Fruit fly (Drosophila melanogaster) whole organism, embryonic: Measurements from ENCODE around the gene Bap111.

Source experiments
- Atf-2 ChIP-seq: fragments of 200-800 bp; sonication (Bioruptor generic); optimal IDR thresholded peaks from 2 replicates; lab custom pipeline; 2016; ENCODE audit warnings: missing biosample characterization, missing genetic modification characterization
- C15 ChIP-seq: fragments of 200-800 bp; sonication (Bioruptor generic); IDR thresholded peaks from 3 replicates; pipeline ENCODE4 v1.3.6; 2022; ENCODE audit warnings: missing biosample characterization, missing genetic modification characterization
- CG10565 ChIP-seq: fragments of 200-800 bp; sonication (Bioruptor generic); optimal IDR thresholded peaks from 3 replicates; lab custom pipeline; 2016; ENCODE audit warnings: missing biosample characterization, mild to moderate bottlenecking, missing genetic modification characterization
- CG10979 ChIP-seq: fragments of 200-800 bp; sonication (Bioruptor generic); optimal IDR thresholded peaks from 2 replicates; lab custom pipeline; 2018; ENCODE audit warnings: missing biosample characterization, mild to moderate bottlenecking, missing genetic modification characterization, moderate library complexity
- CG11398 ChIP-seq: fragments of 200-800 bp; sonication (Bioruptor generic); optimal IDR thresholded peaks from 2 replicates; lab custom pipeline; 2016; ENCODE audit warnings: missing biosample characterization, missing genetic modification characterization
- CG12155 ChIP-seq: fragments of 200-800 bp; sonication (Bioruptor generic); optimal IDR thresholded peaks from 3 replicates; lab custom pipeline; 2016; ENCODE audit warnings: missing biosample characterization, missing genetic modification characterization
- CG12659 ChIP-seq: fragments of 200-800 bp; sonication (Bioruptor generic); optimal IDR thresholded peaks from 3 replicates; lab custom pipeline; 2017; ENCODE audit warnings: mild to moderate bottlenecking, missing biosample characterization, missing genetic modification reagents, missing genetic modification characterization
- CG15269 ChIP-seq: fragments of 200-800 bp; sonication (Bioruptor generic); optimal IDR thresholded peaks from 2 replicates; lab custom pipeline; 2018; ENCODE audit warnings: missing biosample characterization, mild to moderate bottlenecking, missing genetic modification characterization, moderate library complexity
- CG1602 ChIP-seq: fragments of 200-800 bp; sonication (Bioruptor generic); optimal IDR thresholded peaks from 3 replicates; lab custom pipeline; 2016; ENCODE audit warnings: missing biosample characterization, missing genetic modification characterization
- CG17829 ChIP-seq: fragments of 200-800 bp; optimal IDR thresholded peaks from 2 replicates; lab custom pipeline; 2019; ENCODE audit warnings: missing biosample characterization, mild to moderate bottlenecking, missing genetic modification characterization, moderate library complexity
- CG2875 ChIP-seq: fragments of 200-800 bp; sonication (Bioruptor generic); optimal IDR thresholded peaks from 2 replicates; lab custom pipeline; 2017; ENCODE audit warnings: missing biosample characterization, mild to moderate bottlenecking, missing genetic modification characterization, missing genetic modification reagents
- CG2889 ChIP-seq: fragments of 200-800 bp; sonication (Bioruptor generic); IDR thresholded peaks from 3 replicates; pipeline ENCODE4 v1.3.6; 2022; ENCODE audit warnings: missing biosample characterization, missing genetic modification characterization
- CG34224 ChIP-seq: fragments of 200-800 bp; sonication (Bioruptor generic); IDR thresholded peaks from 3 replicates; pipeline ENCODE4 v1.3.6; 2022; ENCODE audit warnings: missing biosample characterization, missing genetic modification characterization; ENCODE audit not compliant: partially characterized antibody
- CG34376 ChIP-seq: fragments of 200-800 bp; sonication (Bioruptor generic); optimal IDR thresholded peaks from 2 replicates; lab custom pipeline; 2018; ENCODE audit warnings: missing biosample characterization, mild to moderate bottlenecking, missing genetic modification characterization
- CG34422 ChIP-seq: fragments of 200-800 bp; sonication (Bioruptor generic); IDR thresholded peaks from 3 replicates; pipeline ENCODE4 v1.3.6; 2022; ENCODE audit warnings: missing biosample characterization, missing genetic modification characterization
- CG4424 ChIP-seq: fragments of 200-800 bp; sonication (Bioruptor generic); optimal IDR thresholded peaks from 3 replicates; lab custom pipeline; 2016; ENCODE audit warnings: missing biosample characterization, missing genetic modification characterization
- CG7357 ChIP-seq: fragments of 200-800 bp; sonication (Bioruptor generic); IDR thresholded peaks from 3 replicates; pipeline ENCODE4 v1.3.6; 2022; ENCODE audit warnings: missing biosample characterization, missing genetic modification characterization
- CG9215 ChIP-seq: fragments of 200-800 bp; sonication (Bioruptor generic); IDR thresholded peaks from 2 replicates; pipeline ENCODE4 v1.3.6; 2022; ENCODE audit warnings: missing biosample characterization, missing genetic modification characterization
- Deaf1 ChIP-seq: fragments of 200-800 bp; optimal IDR thresholded peaks from 3 replicates; lab custom pipeline; 2019; ENCODE audit warnings: missing biosample characterization, mild to moderate bottlenecking, missing genetic modification characterization, moderate library complexity
- Dip3 ChIP-seq: fragments of 200-800 bp; sonication (Bioruptor generic); optimal IDR thresholded peaks from 3 replicates; lab custom pipeline; 2016; ENCODE audit warnings: missing biosample characterization, missing genetic modification characterization
- Dll ChIP-seq: fragments of 200-800 bp; sonication (Bioruptor generic); IDR thresholded peaks from 4 replicates; pipeline ENCODE4 v1.3.6; 2022; ENCODE audit warnings: missing biosample characterization, missing genetic modification characterization; ENCODE audit not compliant: partially characterized antibody
- Doc2 ChIP-seq: fragments of 200-800 bp; sonication (Bioruptor generic); IDR thresholded peaks from 2 replicates; pipeline ENCODE4 v1.3.6; 2022; ENCODE audit warnings: missing biosample characterization, missing genetic modification characterization
- Drgx ChIP-seq: fragments of 200-800 bp; sonication (Bioruptor generic); IDR thresholded peaks from 2 replicates; pipeline ENCODE4 v1.3.6; 2022; ENCODE audit warnings: missing biosample characterization, missing genetic modification characterization
- Fer1 ChIP-seq: fragments of 200-800 bp; sonication (Bioruptor generic); optimal IDR thresholded peaks from 2 replicates; lab custom pipeline; 2017; ENCODE audit warnings: missing biosample characterization, mild to moderate bottlenecking, missing genetic modification characterization
- HLH3B ChIP-seq: fragments of 200-800 bp; sonication (Bioruptor generic); IDR thresholded peaks from 2 replicates; pipeline ENCODE4 v1.3.6; 2022; ENCODE audit warnings: missing biosample characterization, missing genetic modification characterization
- HLHmδ ChIP-seq: fragments of 200-800 bp; sonication (Bioruptor generic); optimal IDR thresholded peaks from 2 replicates; lab custom pipeline; 2018; ENCODE audit warnings: missing biosample characterization, mild to moderate bottlenecking, missing genetic modification characterization, moderate library complexity
- Lpt ChIP-seq: fragments of >200 bp; optimal IDR thresholded peaks from 2 replicates; lab custom pipeline; 2018; ENCODE audit warnings: missing biosample characterization, missing genetic modification characterization
- Meics ChIP-seq: fragments of 200-800 bp; sonication (Bioruptor generic); optimal IDR thresholded peaks from 2 replicates; lab custom pipeline; 2017; ENCODE audit warnings: missing biosample characterization, mild to moderate bottlenecking, missing genetic modification characterization
- Mes4 ChIP-seq: fragments of 200-800 bp; sonication (Bioruptor generic); optimal IDR thresholded peaks from 2 replicates; lab custom pipeline; 2016; ENCODE audit warnings: missing biosample characterization, missing genetic modification characterization
- Oaz ChIP-seq: fragments of 200-800 bp; sonication (Bioruptor generic); IDR thresholded peaks from 2 replicates; pipeline ENCODE4 v1.3.6; 2022; ENCODE audit warnings: missing biosample characterization, missing genetic modification characterization
- Opbp ChIP-seq: fragments of 200-800 bp; sonication (Bioruptor generic); IDR thresholded peaks from 3 replicates; pipeline ENCODE4 v1.3.6; 2022; ENCODE audit warnings: missing biosample characterization, missing genetic modification characterization; ENCODE audit not compliant: partially characterized antibody
- PHDP ChIP-seq: fragments of 200-800 bp; sonication (Bioruptor generic); optimal IDR thresholded peaks from 3 replicates; lab custom pipeline; 2018; ENCODE audit warnings: missing biosample characterization, mild to moderate bottlenecking, missing genetic modification characterization, moderate library complexity
- Side ChIP-seq: fragments of 200-800 bp; sonication (Bioruptor generic); optimal IDR thresholded peaks from 2 replicates; lab custom pipeline; 2016; ENCODE audit warnings: missing biosample characterization, missing genetic modification characterization
- Six4 ChIP-seq: fragments of 200-800 bp; sonication (Bioruptor generic); optimal IDR thresholded peaks from 2 replicates; lab custom pipeline; 2016; ENCODE audit warnings: missing biosample characterization, missing genetic modification characterization
- Spps ChIP-seq: fragments of 200-800 bp; sonication (Bioruptor generic); optimal IDR thresholded peaks from 2 replicates; lab custom pipeline; 2018; ENCODE audit warnings: missing biosample characterization, mild to moderate bottlenecking, missing genetic modification characterization
- Xrp1 ChIP-seq: fragments of 200-800 bp; sonication (Bioruptor generic); IDR thresholded peaks from 2 replicates; pipeline ENCODE4 v1.3.6; 2022; ENCODE audit warnings: missing biosample characterization, missing genetic modification characterization
- abd-A ChIP-seq: fragments of 200-800 bp; sonication (Bioruptor generic); optimal IDR thresholded peaks from 3 replicates; lab custom pipeline; 2019; ENCODE audit warnings: missing biosample characterization, mild to moderate bottlenecking, missing genetic modification characterization, moderate library complexity
- ash1 ChIP-seq: fragments of 200-800 bp; sonication (Bioruptor generic); optimal IDR thresholded peaks from 2 replicates; lab custom pipeline; 2018; ENCODE audit warnings: missing biosample characterization, mild to moderate bottlenecking, missing genetic modification characterization
- disco-r ChIP-seq: fragments of 200-800 bp; sonication (Bioruptor generic); optimal IDR thresholded peaks from 2 replicates; lab custom pipeline; 2016; ENCODE audit warnings: missing biosample characterization, missing genetic modification characterization
- dmrt11E ChIP-seq: fragments of 200-800 bp; sonication (Bioruptor generic); optimal IDR thresholded peaks from 3 replicates; lab custom pipeline; 2018; ENCODE audit warnings: missing biosample characterization, mild to moderate bottlenecking, missing genetic modification characterization, moderate library complexity
- ftz-f1 ChIP-seq: fragments of 200-800 bp; sonication (Bioruptor generic); optimal IDR thresholded peaks from 2 replicates; lab custom pipeline; 2016; ENCODE audit warnings: missing biosample characterization, missing genetic modification characterization
- gro ChIP-seq: fragments of 200-800 bp; sonication (Bioruptor generic); optimal IDR thresholded peaks from 2 replicates; lab custom pipeline; 2016; ENCODE audit warnings: missing biosample characterization, missing genetic modification characterization
- mld ChIP-seq: fragments of 200-800 bp; sonication (Bioruptor generic); IDR thresholded peaks from 3 replicates; pipeline ENCODE4 v1.3.6; 2022; ENCODE audit warnings: missing biosample characterization, missing genetic modification characterization; ENCODE audit not compliant: partially characterized antibody
- nau ChIP-seq: fragments of 200-800 bp; sonication (Bioruptor generic); optimal IDR thresholded peaks from 3 replicates; lab custom pipeline; 2017; ENCODE audit warnings: missing biosample characterization, mild to moderate bottlenecking, missing genetic modification characterization, missing genetic modification reagents
- oc ChIP-seq: fragments of 200-800 bp; sonication (Bioruptor generic); optimal IDR thresholded peaks from 2 replicates; lab custom pipeline; 2018; ENCODE audit warnings: missing biosample characterization, mild to moderate bottlenecking, missing genetic modification characterization, moderate library complexity
- pb ChIP-seq: fragments of 200-800 bp; sonication (Bioruptor generic); optimal IDR thresholded peaks from 3 replicates; lab custom pipeline; 2016; ENCODE audit warnings: missing biosample characterization, missing genetic modification characterization
- phol ChIP-seq: fragments of 200-800 bp; sonication (Bioruptor generic); optimal IDR thresholded peaks from 3 replicates; lab custom pipeline; 2018; ENCODE audit warnings: missing biosample characterization, mild to moderate bottlenecking, missing genetic modification characterization, moderate library complexity
- sisA ChIP-seq: fragments of 200-800 bp; sonication (Bioruptor generic); IDR thresholded peaks from 2 replicates; pipeline ENCODE4 v1.3.6; 2022; ENCODE audit warnings: missing biosample characterization, missing genetic modification characterization
- slp2 ChIP-seq: fragments of 200-800 bp; sonication (Bioruptor generic); optimal IDR thresholded peaks from 2 replicates; lab custom pipeline; 2016; ENCODE audit warnings: missing biosample characterization, missing genetic modification characterization
- tgo ChIP-seq: fragments of 200-800 bp; sonication (Bioruptor generic); IDR thresholded peaks from 3 replicates; pipeline ENCODE4 v1.3.6; 2022; ENCODE audit warnings: missing biosample characterization, missing genetic modification characterization
- zfh2 ChIP-seq: fragments of 200-800 bp; sonication (Bioruptor generic); optimal IDR thresholded peaks from 2 replicates; lab custom pipeline; 2016; ENCODE audit warnings: missing biosample characterization, missing genetic modification characterization

Gene Bap111

DNA sequence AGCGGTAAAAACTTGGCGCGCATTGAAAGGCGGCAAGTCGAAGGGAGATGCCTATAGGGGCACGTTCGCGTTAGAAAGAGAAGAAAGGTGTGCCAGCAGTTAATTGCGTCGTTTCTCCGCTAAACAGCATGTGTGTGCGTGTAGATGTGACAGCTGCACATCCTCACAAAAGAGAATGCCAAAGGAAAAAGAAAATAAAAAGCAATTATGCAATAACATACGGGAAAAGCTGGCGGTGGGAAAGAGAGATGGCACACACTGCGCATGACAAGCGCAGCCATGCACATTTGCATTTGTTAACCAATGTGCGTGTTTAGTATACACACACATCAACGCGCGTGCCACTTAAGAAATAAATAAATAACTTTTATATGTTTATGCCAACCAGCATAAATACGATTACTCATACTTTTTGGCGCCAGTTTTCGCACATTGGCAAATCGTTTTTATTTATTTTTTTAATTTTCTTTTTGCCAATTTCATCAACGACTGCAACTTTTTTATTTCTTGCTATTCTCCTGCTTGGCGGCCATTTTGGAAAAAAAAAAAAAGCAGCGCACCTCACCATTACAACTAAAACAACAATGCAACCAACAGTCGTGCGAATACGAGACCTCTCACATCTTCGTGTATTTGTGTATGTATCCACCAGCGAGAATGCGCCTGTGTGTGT, 6.7 kb downstream of the Bap111 start (continued):
- TF ChIP-seq CG12659 (GFP tag; lab: Kevin White, UChicago) = no peak
- TF ChIP-seq CG7357 = no peak
- TF ChIP-seq Atf-2 (GFP tag; lab: Kevin White, UChicago) = no peak
- no peak for TF ChIP-seq Oaz
- no peak for TF ChIP-seq Mes4 (GFP tag; lab: Kevin White, UChicago)
- TF ChIP-seq abd-A (tag; lab: Kevin White, UChicago) = peak; percentile 88
- no peak for TF ChIP-seq CG1602 (GFP tag; lab: Kevin White, UChicago)
- no peak for TF ChIP-seq Dip3 (GFP tag; lab: Kevin White, UChicago)
- no peak for TF ChIP-seq HLH3B
- no peak for TF ChIP-seq CG10979 (tag; lab: Kevin White, UChicago)
- TF ChIP-seq phol (tag; lab: Kevin White, UChicago) = peak; percentile 71
- no peak for TF ChIP-seq ftz-f1 (GFP tag; lab: Kevin White, UChicago)
- TF ChIP-seq CG34422 (GFP tag; lab: Robert Waterston, UW) = peak; percentile 68; the same call in 2 of the 3 replicates
- TF ChIP-seq CG2875 = no peak
- TF ChIP-seq Opbp (GFP tag; lab: Robert Waterston, UW) = no peak
- TF ChIP-seq disco-r (GFP tag; lab: Kevin White, UChicago) = no peak
- TF ChIP-seq sisA (GFP tag; lab: Robert Waterston, UW) = no peak
- no peak for TF ChIP-seq CG15269 (tag; lab: Kevin White, UChicago)
- no peak for TF ChIP-seq CG2889 (GFP tag; lab: Robert Waterston, UW)
- no peak for TF ChIP-seq C15
- TF ChIP-seq CG12155 (GFP tag; lab: Kevin White, UChicago) = no peak
- no peak for TF ChIP-seq dmrt11E
- TF ChIP-seq PHDP (tag; lab: Kevin White, UChicago) = no peak
- TF ChIP-seq Doc2 (GFP tag; lab: Robert Waterston, UW) = no peak
- no peak for TF ChIP-seq oc (tag; lab: Kevin White, UChicago)
- TF ChIP-seq Side (GFP tag; lab: Kevin White, UChicago) = no peak
- TF ChIP-seq mld (GFP tag; lab: Robert Waterston, UW) = no peak
- TF ChIP-seq gro = no peak
- no peak for TF ChIP-seq CG17829
- no peak for TF ChIP-seq CG34224 (GFP tag; lab: Robert Waterston, UW)
- TF ChIP-seq Dll = no peak
- no peak for TF ChIP-seq Six4
- no peak for TF ChIP-seq CG4424 (GFP tag; lab: Kevin White, UChicago)
- no peak for TF ChIP-seq CG10565 (GFP tag; lab: Kevin White, UChicago)
- TF ChIP-seq Fer1 (GFP tag; lab: Kevin White, UChicago) = no peak
- TF ChIP-seq CG9215 (GFP tag; lab: Robert Waterston, UW) = no peak
- TF ChIP-seq pb (GFP tag; lab: Kevin White, UChicago) = no peak
- TF ChIP-seq CG34376 (GFP tag; lab: Kevin White, UChicago) = no peak
- TF ChIP-seq Spps (tag; lab: Kevin White, UChicago) = no peak
- TF ChIP-seq tgo (GFP tag; lab: Robert Waterston, UW) = no peak
- TF ChIP-seq Xrp1 (GFP tag; lab: Robert Waterston, UW) = no peak
- no peak for TF ChIP-seq CG11398 (GFP tag; lab: Kevin White, UChicago)
- TF ChIP-seq Meics (GFP tag; lab: Kevin White, UChicago) = no peak
- TF ChIP-seq nau = no peak
- peak; percentile 81 for TF ChIP-seq Deaf1
- no peak for TF ChIP-seq Lpt (GFP tag; lab: Kevin White, UChicago)
- TF ChIP-seq slp2 = no peak
- TF ChIP-seq ash1 (GFP tag; lab: Kevin White, UChicago) = no peak
- TF ChIP-seq Drgx = peak; percentile 31; the same call in 1 of the 2 replicates
- TF ChIP-seq HLHmδ = peak; percentile 26
- no peak for TF ChIP-seq zfh2 (GFP tag; lab: Kevin White, UChicago)
